Fruit fly (Drosophila melanogaster) whole organism, embryonic: ENCODE data around the gene mus101.

Experiments
- Antp ChIP-seq: fragments of 200-800 bp; sonication (Bioruptor generic); optimal IDR thresholded peaks from 3 replicates; lab custom pipeline; 2016; ENCODE audit warnings: missing biosample characterization, missing genetic modification characterization
- CG10274 ChIP-seq: fragments of 200-800 bp; sonication (Bioruptor generic); optimal IDR thresholded peaks from 3 replicates; lab custom pipeline; 2017; ENCODE audit warnings: missing biosample characterization, mild to moderate bottlenecking, missing genetic modification characterization
- CG10565 ChIP-seq: fragments of 200-800 bp; sonication (Bioruptor generic); optimal IDR thresholded peaks from 3 replicates; lab custom pipeline; 2016; ENCODE audit warnings: missing biosample characterization, mild to moderate bottlenecking, missing genetic modification characterization
- CG10979 ChIP-seq: fragments of 200-800 bp; sonication (Bioruptor generic); optimal IDR thresholded peaks from 2 replicates; lab custom pipeline; 2018; ENCODE audit warnings: missing biosample characterization, mild to moderate bottlenecking, missing genetic modification characterization, moderate library complexity
- CG12744 ChIP-seq: fragments of 200-800 bp; sonication (Bioruptor generic); optimal IDR thresholded peaks from 2 replicates; lab custom pipeline; 2016; ENCODE audit warnings: missing biosample characterization, missing genetic modification characterization
- CG13296 ChIP-seq: fragments of 200-800 bp; sonication (Bioruptor generic); optimal IDR thresholded peaks from 3 replicates; lab custom pipeline; 2018; ENCODE audit warnings: missing biosample characterization, mild to moderate bottlenecking, missing genetic modification characterization
- CG13624 ChIP-seq: fragments of 200-800 bp; sonication (Bioruptor generic); optimal IDR thresholded peaks from 2 replicates; lab custom pipeline; 2016; ENCODE audit warnings: missing biosample characterization, missing genetic modification characterization
- CG13775 ChIP-seq: fragments of 200-800 bp; sonication (Bioruptor generic); optimal IDR thresholded peaks from 3 replicates; lab custom pipeline; 2017; ENCODE audit warnings: missing biosample characterization, mild to moderate bottlenecking, missing genetic modification characterization
- CG15479 ChIP-seq: fragments of 200-800 bp; sonication (Bioruptor generic); optimal IDR thresholded peaks from 3 replicates; lab custom pipeline; 2019; ENCODE audit warnings: missing biosample characterization, mild to moderate bottlenecking, missing genetic modification characterization, moderate library complexity
- CG16863 ChIP-seq: fragments of 200-800 bp; sonication (Bioruptor generic); optimal IDR thresholded peaks from 3 replicates; lab custom pipeline; 2016; ENCODE audit warnings: missing biosample characterization, missing genetic modification characterization
- CG17802 ChIP-seq: fragments of 200-800 bp; sonication (Bioruptor generic); optimal IDR thresholded peaks from 2 replicates; lab custom pipeline; 2018; ENCODE audit warnings: missing biosample characterization, mild to moderate bottlenecking, missing genetic modification characterization, moderate library complexity
- CG1792 ChIP-seq: fragments of 200-800 bp; sonication (Bioruptor generic); optimal IDR thresholded peaks from 2 replicates; lab custom pipeline; 2016; ENCODE audit warnings: missing biosample characterization, missing genetic modification characterization
- CG18262 ChIP-seq: fragments of 200-800 bp; optimal IDR thresholded peaks from 3 replicates; lab custom pipeline; 2019; ENCODE audit warnings: missing biosample characterization, mild to moderate bottlenecking, missing genetic modification characterization, moderate library complexity
- CG6254 ChIP-seq: fragments of 200-800 bp; sonication (Bioruptor generic); optimal IDR thresholded peaks from 3 replicates; lab custom pipeline; 2017; ENCODE audit warnings: mild to moderate bottlenecking, missing biosample characterization, missing genetic modification reagents, missing genetic modification characterization
- CG7963 ChIP-seq: fragments of 200-800 bp; sonication (Bioruptor generic); IDR thresholded peaks from 3 replicates; pipeline ENCODE4 v1.3.6; 2022; ENCODE audit warnings: missing biosample characterization, missing genetic modification characterization; ENCODE audit not compliant: partially characterized antibody
- CG9876 ChIP-seq: fragments of 200-800 bp; sonication (Bioruptor generic); optimal IDR thresholded peaks from 2 replicates; lab custom pipeline; 2016; ENCODE audit warnings: missing biosample characterization, missing genetic modification characterization
- CoRest ChIP-seq: fragments of 200-800 bp; sonication (Bioruptor generic); optimal IDR thresholded peaks from 3 replicates; lab custom pipeline; 2018; ENCODE audit warnings: missing biosample characterization, mild to moderate bottlenecking, missing genetic modification characterization, moderate library complexity
- Dll ChIP-seq: fragments of 200-800 bp; sonication (Bioruptor generic); IDR thresholded peaks from 4 replicates; pipeline ENCODE4 v1.3.6; 2022; ENCODE audit warnings: missing biosample characterization, missing genetic modification characterization; ENCODE audit not compliant: partially characterized antibody
- Drgx ChIP-seq: fragments of 200-800 bp; sonication (Bioruptor generic); IDR thresholded peaks from 2 replicates; pipeline ENCODE4 v1.3.6; 2022; ENCODE audit warnings: missing biosample characterization, missing genetic modification characterization
- ERR ChIP-seq: fragments of 200-800 bp; sonication (Bioruptor generic); optimal IDR thresholded peaks from 2 replicates; lab custom pipeline; 2016; ENCODE audit warnings: missing biosample characterization, missing genetic modification characterization
- Gug ChIP-seq: fragments of 200-800 bp; sonication (Bioruptor generic); IDR thresholded peaks from 4 replicates; pipeline ENCODE4 v1.3.6; 2022; ENCODE audit warnings: missing biosample characterization, missing genetic modification characterization
- Med ChIP-seq: fragments of 200-800 bp; sonication (Bioruptor generic); peaks from one replicate; lab custom pipeline; 2016; ENCODE audit warnings: missing biosample characterization, missing genetic modification characterization, mild to moderate bottlenecking, inconsistent platforms, moderate library complexity
- Ssrp ChIP-seq: fragments of 200-800 bp; sonication (Bioruptor generic); optimal IDR thresholded peaks from 2 replicates; lab custom pipeline; 2018; ENCODE audit warnings: missing biosample characterization, mild to moderate bottlenecking, missing genetic modification characterization, moderate library complexity
- Tbp ChIP-seq: fragments of >200 bp; optimal IDR thresholded peaks from 2 replicates; lab custom pipeline; 2018; ENCODE audit warnings: missing biosample characterization, missing genetic modification characterization
- aop ChIP-seq: fragments of 200-800 bp; sonication (Bioruptor generic); IDR thresholded peaks from 2 replicates; pipeline ENCODE4 v1.3.6; 2022; ENCODE audit warnings: missing biosample characterization, missing genetic modification characterization
- az2 ChIP-seq: fragments of 200-800 bp; sonication (Bioruptor generic); optimal IDR thresholded peaks from 3 replicates; lab custom pipeline; 2016; ENCODE audit warnings: missing biosample characterization, missing genetic modification characterization
- bsh ChIP-seq, 2 experiments: fragments of 200-800 bp; sonication (Bioruptor generic); optimal IDR thresholded peaks; 2 replicates each; lab custom pipeline; 2017 to 2018; ENCODE audit warnings: mild to moderate bottlenecking in 2 of 2, missing biosample characterization in 2 of 2, missing genetic modification characterization in 2 of 2, moderate library complexity in 1 of 2
- chif ChIP-seq, 2 experiments: fragments of 200-800 bp; sonication (Bioruptor generic); optimal IDR thresholded peaks; 3 replicates each; lab custom pipeline; 2016; ENCODE audit warnings: missing biosample characterization in 2 of 2, missing genetic modification characterization in 2 of 2
- chn ChIP-seq: fragments of 200-800 bp; sonication (Bioruptor generic); optimal IDR thresholded peaks from 2 replicates; lab custom pipeline; 2016; ENCODE audit warnings: missing biosample characterization, missing genetic modification characterization
- ci ChIP-seq: fragments of 200-800 bp; sonication (Bioruptor generic); IDR thresholded peaks from 3 replicates; pipeline ENCODE4 v1.3.6; 2022; ENCODE audit warnings: missing biosample characterization, missing genetic modification characterization
- dmrt99B ChIP-seq: fragments of 200-800 bp; sonication (Bioruptor generic); optimal IDR thresholded peaks from 2 replicates; lab custom pipeline; 2018; ENCODE audit warnings: missing biosample characterization, mild to moderate bottlenecking, missing genetic modification characterization, moderate library complexity
- eve ChIP-seq, 2 experiments: fragments of >200 bp; optimal IDR thresholded peaks; 2 replicates each; lab custom pipeline; 2017; ENCODE audit warnings: missing biosample characterization in 2 of 2, missing genetic modification characterization in 2 of 2
- gce ChIP-seq: fragments of 200-800 bp; sonication (Bioruptor generic); IDR thresholded peaks from 3 replicates; pipeline ENCODE4 v1.3.6; 2022; ENCODE audit warnings: missing biosample characterization, missing genetic modification characterization
- gcm2 ChIP-seq: fragments of 200-800 bp; sonication (Bioruptor generic); optimal IDR thresholded peaks from 2 replicates; lab custom pipeline; 2016; ENCODE audit warnings: missing biosample characterization, missing genetic modification characterization
- her ChIP-seq: fragments of 200-800 bp; sonication (Bioruptor generic); optimal IDR thresholded peaks from 2 replicates; lab custom pipeline; 2016; ENCODE audit warnings: missing biosample characterization, missing genetic modification characterization
- ind ChIP-seq: fragments of 200-800 bp; sonication (Bioruptor generic); optimal IDR thresholded peaks from 3 replicates; lab custom pipeline; 2016; ENCODE audit warnings: missing biosample characterization, missing genetic modification characterization
- insv ChIP-seq, 2 experiments: fragments of 200-800 bp; sonication (Bioruptor generic); optimal IDR thresholded peaks; 3 replicates each; lab custom pipeline; 2016 to 2018; ENCODE audit warnings: missing biosample characterization in 2 of 2, missing genetic modification characterization in 2 of 2
- kay ChIP-seq: fragments of 200-800 bp; sonication (Bioruptor generic); optimal IDR thresholded peaks from 2 replicates; lab custom pipeline; 2016; ENCODE audit warnings: missing biosample characterization, missing genetic modification characterization
- lov ChIP-seq, 2 experiments: fragments of 200-800 bp in 1 of 2; fragments of >200 bp in 1 of 2; sonication (Bioruptor generic) in 1 of 2; IDR thresholded peaks in 1 of 2; optimal IDR thresholded peaks in 1 of 2; 2 replicates in 1 of 2; 3 replicates in 1 of 2; pipeline versions ENCODE4 v1.3.6 to Lab custom; 2017 to 2022; ENCODE audit warnings: missing biosample characterization in 1 of 2, missing genetic modification characterization in 1 of 2
- nmo ChIP-seq: fragments of 200-800 bp; sonication (Bioruptor generic); optimal IDR thresholded peaks from 2 replicates; lab custom pipeline; 2018; ENCODE audit warnings: missing biosample characterization, mild to moderate bottlenecking, missing genetic modification characterization, moderate library complexity
- otp ChIP-seq: fragments of 200-800 bp; sonication (Bioruptor generic); IDR thresholded peaks from 3 replicates; pipeline ENCODE4, ENCODE4 v1.3.6; 2022; ENCODE audit warnings: missing biosample characterization, missing genetic modification characterization
- prd ChIP-seq, 3 experiments: fragments of >200 bp in 2 of 3; fragments of 200-800 bp in 1 of 3; sonication (Bioruptor generic) in 1 of 3; optimal IDR thresholded peaks in 2 of 3; IDR thresholded peaks in 1 of 3; 2 replicates in 2 of 3; 3 replicates in 1 of 3; pipeline versions ENCODE4 v1.3.6 to Lab custom; 2017 to 2022; ENCODE audit warnings: missing biosample characterization in 1 of 3, missing genetic modification characterization in 1 of 3
- repo ChIP-seq: fragments of 200-800 bp; sonication (Bioruptor generic); optimal IDR thresholded peaks from 2 replicates; lab custom pipeline; 2016; ENCODE audit warnings: missing biosample characterization, missing genetic modification characterization
- ro ChIP-seq: fragments of 200-800 bp; sonication (Bioruptor generic); IDR thresholded peaks from 2 replicates; pipeline ENCODE4 v1.3.6; 2022; ENCODE audit warnings: missing biosample characterization, missing genetic modification characterization
- sc ChIP-seq, 3 experiments: fragments of >200 bp in 2 of 3; fragments of 200-800 bp in 1 of 3; sonication (Bioruptor generic) in 1 of 3; optimal IDR thresholded peaks; 2 replicates in 2 of 3; 3 replicates in 1 of 3; lab custom pipeline; 2017; ENCODE audit warnings: mild to moderate bottlenecking in 1 of 3, missing biosample characterization in 1 of 3, missing genetic modification characterization in 1 of 3, missing genetic modification reagents in 1 of 3
- slbo ChIP-seq: fragments of 200-800 bp; sonication (Bioruptor generic); IDR thresholded peaks from 2 replicates; pipeline ENCODE4 v1.3.6; 2022; ENCODE audit warnings: missing biosample characterization, missing genetic modification characterization
- sna ChIP-seq: fragments of 200-800 bp; sonication (Bioruptor generic); IDR thresholded peaks from 2 replicates; pipeline ENCODE4 v1.3.6; 2022; ENCODE audit warnings: missing biosample characterization, missing genetic modification characterization; ENCODE audit not compliant: partially characterized antibody
- usp ChIP-seq: fragments of >200 bp; optimal IDR thresholded peaks from 2 replicates; lab custom pipeline; 2017; ENCODE audit warnings: missing biosample characterization, missing genetic modification characterization
- yki ChIP-seq: fragments of >200 bp; optimal IDR thresholded peaks from 3 replicates; lab custom pipeline; 2018
- zen ChIP-seq: fragments of 200-800 bp; sonication (Bioruptor generic); optimal IDR thresholded peaks from 3 replicates; lab custom pipeline; 2018; ENCODE audit warnings: missing biosample characterization, mild to moderate bottlenecking, missing genetic modification characterization, moderate library complexity

The mus101 gene

DNA sequence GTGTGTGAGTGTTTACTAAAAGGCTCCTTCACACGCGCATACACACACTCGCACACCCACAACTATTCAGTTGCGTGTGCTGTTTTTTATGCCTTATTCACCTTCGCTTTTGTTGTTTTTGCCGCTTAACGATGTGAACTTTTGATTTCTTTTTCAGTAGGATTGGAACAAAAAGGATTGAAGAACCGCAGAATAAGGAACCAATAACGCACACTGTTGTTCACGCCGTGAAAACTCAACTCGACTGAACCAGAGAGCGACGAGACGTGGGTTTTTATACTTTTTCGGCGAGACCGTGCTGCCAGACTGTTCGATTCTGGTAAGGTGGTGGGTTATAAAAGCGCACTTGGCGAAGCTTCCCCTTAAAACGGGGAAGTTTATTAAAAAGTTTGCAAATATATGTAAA lies 33.1 kb downstream of the mus101 start, which contains the start of gene Pdcd4 (continued):
- TF ChIP-seq ro (GFP tag; lab: Robert Waterston, UW) (no peak), insv (GFP tag; optimal IDR thresholded peaks at IDR 0.05; lab: Kevin White, UChicago) (peak in 1 of 2 experiments; percentile 1), CG9876 (GFP tag; lab: Kevin White, UChicago) (no peak), prd (optimal IDR thresholded peaks at IDR 0.05; lab: Kevin White, UChicago) (no peak), prd (GFP tag; IDR thresholded peaks at IDR 0.05; lab: Robert Waterston, UW) (no peak), gce (GFP tag; lab: Robert Waterston, UW) (no peak), Drgx (GFP tag; lab: Robert Waterston, UW) (peak; percentile 25; the same call in 1 of the 2 replicates), CG12744 (GFP tag; lab: Kevin White, UChicago) (peak; percentile 26), eve (GFP tag; optimal IDR thresholded peaks at IDR 0.05; lab: Kevin White, UChicago) (peak in 1 of 2 experiments; percentile 16), CoRest (tag; lab: Kevin White, UChicago) (peak; percentile 42), dmrt99B (tag; lab: Kevin White, UChicago) (no peak), CG15479 (GFP tag; lab: Kevin White, UChicago) (no peak), usp (GFP tag; lab: Kevin White, UChicago) (no peak), ind (GFP tag; lab: Kevin White, UChicago) (no peak), slbo (no peak), Med (GFP tag; lab: Kevin White, UChicago) (peak; percentile 86), CG13296 (GFP tag; lab: Kevin White, UChicago) (peak; percentile 23), Tbp (peak; percentile 87), Gug (GFP tag; lab: Robert Waterston, UW) (0 out of 4 replicates have a peak, but pooled peaks have one; percentile 26), Ssrp (tag; lab: Kevin White, UChicago) (no peak), lov (optimal IDR thresholded peaks at IDR 0.05; lab: Kevin White, UChicago) (no peak), lov (GFP tag; IDR thresholded peaks at IDR 0.05; lab: Robert Waterston, UW) (no peak), nmo (GFP tag; lab: Kevin White, UChicago) (peak; percentile 19), her (peak; percentile 26), otp (peak; percentile 46; the same call in 1 of the 3 replicates), CG7963 (no peak), bsh (GFP tag; optimal IDR thresholded peaks at IDR 0.05; lab: Kevin White, UChicago) (no peak), Antp (GFP tag; lab: Kevin White, UChicago) (peak; percentile 30), CG13775 (GFP tag; lab: Kevin White, UChicago) (no peak), repo (no peak), chn (peak; percentile 20), CG6254 (no peak), aop (GFP tag; lab: Robert Waterston, UW) (no peak), yki (no peak), CG10565 (no peak), CG1792 (GFP tag; lab: Kevin White, UChicago) (no peak), kay (GFP tag; lab: Kevin White, UChicago) (no peak), CG13624 (peak; percentile 6), sna (GFP tag; lab: Robert Waterston, UW) (no peak), chif (GFP tag; optimal IDR thresholded peaks at IDR 0.05; lab: Kevin White, UChicago) (no peak), CG16863 (GFP tag; lab: Kevin White, UChicago) (peak; percentile 6), gcm2 (GFP tag; lab: Kevin White, UChicago) (no peak), CG17802 (tag; lab: Kevin White, UChicago) (no peak), CG10274 (GFP tag; lab: Kevin White, UChicago) (no peak), sc (optimal IDR thresholded peaks at IDR 0.05; lab: Kevin White, UChicago) (no peak), sc (GFP tag; optimal IDR thresholded peaks at IDR 0.05; lab: Kevin White, UChicago) (no peak), az2 (no peak), ci (GFP tag; lab: Robert Waterston, UW) (0 out of 3 replicates have a peak, but pooled peaks have one; percentile 27), CG10979 (tag; lab: Kevin White, UChicago) (peak; percentile 35), CG18262 (no peak), zen (no peak), Dll (GFP tag; lab: Robert Waterston, UW) (no peak), ERR (GFP tag; lab: Kevin White, UChicago) (no peak)
